Worm (Caenorhabditis elegans) whole organism, L3 larva: Measurements from ENCODE around the gene amt-2.

Experiments
- aly-2 ChIP-seq: fragments of 150-350 bp; optimal IDR thresholded peaks from 2 replicates; lab custom pipeline; 2014; ENCODE audit warnings: missing biosample characterization, missing genetic modification characterization
- egl-5 ChIP-seq: fragments of 150-350 bp; optimal IDR thresholded peaks from 2 replicates; lab custom pipeline; 2017; ENCODE audit warnings: missing biosample characterization, missing genetic modification reagents, missing genetic modification characterization, inconsistent platforms
- fkh-10 ChIP-seq: sonication (generic microtip); optimal IDR thresholded peaks from 2 replicates; lab custom pipeline; 2017; ENCODE audit warnings: missing biosample characterization, missing genetic modification reagents, missing genetic modification characterization
- ztf-11 ChIP-seq: fragments of 150-350 bp; optimal IDR thresholded peaks from 2 replicates; lab custom pipeline; 2014; ENCODE audit warnings: missing biosample characterization, missing genetic modification characterization

ce11 chrIV:13032153-13032552 lies 10.0 kb upstream of the amt-2 start:
- no peak for TF ChIP-seq aly-2 (tag; lab: Kevin White, UChicago)
- no peak for TF ChIP-seq ztf-11
- TF ChIP-seq fkh-10 (GFP tag; lab: Kevin White, UChicago), result no peak
- no peak for TF ChIP-seq egl-5
